Fruit fly (Drosophila melanogaster) whole organism, embryonic: ENCODE measurements around the gene CG15814.
A peak's percentile ranks its signal among the peaks of the same experiment; 100 is the strongest.

Experiments
- CG1233 ChIP-seq: fragments of 200-800 bp; sonication (Bioruptor generic); optimal IDR thresholded peaks from 4 replicates; lab custom pipeline; 2018; ENCODE audit warnings: missing biosample characterization, mild to moderate bottlenecking, missing genetic modification characterization
- CG15269 ChIP-seq: fragments of 200-800 bp; sonication (Bioruptor generic); optimal IDR thresholded peaks from 2 replicates; lab custom pipeline; 2018; ENCODE audit warnings: missing biosample characterization, mild to moderate bottlenecking, missing genetic modification characterization, moderate library complexity
- CG15696 ChIP-seq: fragments of 200-800 bp; sonication (Bioruptor generic); optimal IDR thresholded peaks from 2 replicates; lab custom pipeline; 2019; ENCODE audit warnings: missing biosample characterization, mild to moderate bottlenecking, missing genetic modification characterization, moderate library complexity
- CG1602 ChIP-seq: fragments of 200-800 bp; sonication (Bioruptor generic); optimal IDR thresholded peaks from 3 replicates; lab custom pipeline; 2016; ENCODE audit warnings: missing biosample characterization, missing genetic modification characterization
- CG17359 ChIP-seq: fragments of 200-800 bp; sonication (Bioruptor generic); optimal IDR thresholded peaks from 3 replicates; lab custom pipeline; 2018; ENCODE audit warnings: missing biosample characterization, mild to moderate bottlenecking, missing genetic modification characterization, moderate library complexity
- CG18599 ChIP-seq: fragments of 200-800 bp; sonication (Bioruptor generic); optimal IDR thresholded peaks from 3 replicates; lab custom pipeline; 2017; ENCODE audit warnings: missing biosample characterization, missing genetic modification characterization, mild to moderate bottlenecking, moderate library complexity, missing genetic modification reagents
- CG31365 ChIP-seq: fragments of 200-800 bp; sonication (Bioruptor generic); optimal IDR thresholded peaks from 2 replicates; lab custom pipeline; 2018; ENCODE audit warnings: missing biosample characterization, mild to moderate bottlenecking, missing genetic modification characterization
- CG33213 ChIP-seq: fragments of 200-800 bp; sonication (Bioruptor generic); optimal IDR thresholded peaks from 3 replicates; lab custom pipeline; 2016; ENCODE audit warnings: missing biosample characterization, missing genetic modification characterization
- CG4404 ChIP-seq: fragments of 200-800 bp; sonication (Bioruptor generic); IDR thresholded peaks from 2 replicates; pipeline ENCODE4 v1.3.6; 2022; ENCODE audit warnings: missing biosample characterization, missing genetic modification characterization
- CG5953 ChIP-seq: fragments of 200-800 bp; sonication (Bioruptor generic); IDR thresholded peaks from 2 replicates; pipeline ENCODE4 v1.3.6; 2022; ENCODE audit warnings: missing biosample characterization, missing genetic modification characterization
- CG6854 ChIP-seq: fragments of 200-800 bp; sonication (Bioruptor generic); optimal IDR thresholded peaks from 3 replicates; lab custom pipeline; 2017; ENCODE audit warnings: missing biosample characterization, mild to moderate bottlenecking, missing genetic modification characterization
- CG7357 ChIP-seq: fragments of 200-800 bp; sonication (Bioruptor generic); IDR thresholded peaks from 3 replicates; pipeline ENCODE4 v1.3.6; 2022; ENCODE audit warnings: missing biosample characterization, missing genetic modification characterization
- CG8478 ChIP-seq: fragments of >200 bp; optimal IDR thresholded peaks from 2 replicates; lab custom pipeline; 2018
- CG9876 ChIP-seq: fragments of 200-800 bp; sonication (Bioruptor generic); optimal IDR thresholded peaks from 2 replicates; lab custom pipeline; 2016; ENCODE audit warnings: missing biosample characterization, missing genetic modification characterization
- Dad ChIP-seq: fragments of 200-800 bp; sonication (Bioruptor generic); optimal IDR thresholded peaks from 3 replicates; lab custom pipeline; 2016; ENCODE audit warnings: missing biosample characterization, missing genetic modification characterization
- Doc2 ChIP-seq: fragments of 200-800 bp; sonication (Bioruptor generic); IDR thresholded peaks from 2 replicates; pipeline ENCODE4 v1.3.6; 2022; ENCODE audit warnings: missing biosample characterization, missing genetic modification characterization
- Ets65A ChIP-seq: fragments of 200-800 bp; sonication (Bioruptor generic); peaks from one replicate; lab custom pipeline; 2016; ENCODE audit warnings: missing biosample characterization, missing genetic modification characterization
- Hey ChIP-seq: fragments of 200-800 bp; sonication (Bioruptor generic); optimal IDR thresholded peaks from 3 replicates; lab custom pipeline; 2018; ENCODE audit warnings: missing biosample characterization, mild to moderate bottlenecking, missing genetic modification characterization
- NK7.1 ChIP-seq: fragments of 200-800 bp; sonication (Bioruptor generic); optimal IDR thresholded peaks from 3 replicates; lab custom pipeline; 2016; ENCODE audit warnings: missing biosample characterization, missing genetic modification characterization
- Neu2 ChIP-seq: fragments of 200-800 bp; sonication (Bioruptor generic); optimal IDR thresholded peaks from 3 replicates; lab custom pipeline; 2016; ENCODE audit warnings: missing biosample characterization, missing genetic modification characterization, borderline replicate concordance
- Nf-YB ChIP-seq: fragments of 200-800 bp; sonication (Bioruptor generic); optimal IDR thresholded peaks from 3 replicates; lab custom pipeline; 2019; ENCODE audit warnings: missing biosample characterization, mild to moderate bottlenecking, missing genetic modification characterization, moderate library complexity
- Ravus ChIP-seq: fragments of 200-800 bp; sonication (Bioruptor generic); IDR thresholded peaks from 2 replicates; pipeline ENCODE4 v1.3.6; 2022; ENCODE audit warnings: missing biosample characterization, missing genetic modification characterization
- ase ChIP-seq: fragments of 200-800 bp; sonication (Bioruptor generic); IDR thresholded peaks from 3 replicates; pipeline ENCODE4 v1.3.6; 2022; ENCODE audit warnings: missing biosample characterization, missing genetic modification characterization
- bcd ChIP-seq: fragments of 200-800 bp; sonication (Bioruptor generic); optimal IDR thresholded peaks from 2 replicates; lab custom pipeline; 2017; ENCODE audit warnings: missing biosample characterization, mild to moderate bottlenecking, missing genetic modification characterization
- br ChIP-seq: fragments of >200 bp; optimal IDR thresholded peaks from 2 replicates; lab custom pipeline; 2017
- cg ChIP-seq: fragments of 200-800 bp; sonication (Bioruptor generic); optimal IDR thresholded peaks from 3 replicates; lab custom pipeline; 2019; ENCODE audit warnings: missing biosample characterization, mild to moderate bottlenecking, missing genetic modification characterization, moderate library complexity
- chm ChIP-seq: fragments of 200-800 bp; sonication (Bioruptor generic); IDR thresholded peaks from 2 replicates; pipeline ENCODE4 v1.3.6; 2022; ENCODE audit warnings: missing biosample characterization, missing genetic modification characterization
- ci ChIP-seq: fragments of 200-800 bp; sonication (Bioruptor generic); IDR thresholded peaks from 3 replicates; pipeline ENCODE4 v1.3.6; 2022; ENCODE audit warnings: missing biosample characterization, missing genetic modification characterization
- danr ChIP-seq: fragments of 200-800 bp; sonication (Bioruptor generic); IDR thresholded peaks from 2 replicates; pipeline ENCODE4 v1.3.6; 2022; ENCODE audit warnings: missing biosample characterization, missing genetic modification characterization
- emc ChIP-seq: fragments of 200-800 bp; sonication (Bioruptor generic); optimal IDR thresholded peaks from 2 replicates; lab custom pipeline; 2016; ENCODE audit warnings: missing biosample characterization, missing genetic modification characterization
- en ChIP-seq: fragments of 200-800 bp; sonication (Bioruptor generic); optimal IDR thresholded peaks from 2 replicates; lab custom pipeline; 2016; ENCODE audit warnings: missing biosample characterization, missing genetic modification characterization
- fd3F ChIP-seq: fragments of 200-800 bp; sonication (Bioruptor generic); optimal IDR thresholded peaks from 2 replicates; lab custom pipeline; 2018; ENCODE audit warnings: missing biosample characterization, mild to moderate bottlenecking, missing genetic modification characterization, moderate library complexity
- fd96Cb ChIP-seq: fragments of 200-800 bp; sonication (Bioruptor generic); optimal IDR thresholded peaks from 2 replicates; lab custom pipeline; 2018; ENCODE audit warnings: missing biosample characterization, mild to moderate bottlenecking, missing genetic modification characterization, moderate library complexity
- gem ChIP-seq: fragments of 200-800 bp; sonication (Bioruptor generic); optimal IDR thresholded peaks from 2 replicates; lab custom pipeline; 2019; ENCODE audit warnings: missing biosample characterization, mild to moderate bottlenecking, missing genetic modification characterization, moderate library complexity
- hb ChIP-seq: fragments of 200-800 bp; sonication (Bioruptor generic); IDR thresholded peaks from 3 replicates; pipeline ENCODE4 v1.3.6; 2022; ENCODE audit warnings: missing biosample characterization, missing genetic modification characterization; ENCODE audit not compliant: partially characterized antibody
- kay ChIP-seq: fragments of 200-800 bp; sonication (Bioruptor generic); optimal IDR thresholded peaks from 2 replicates; lab custom pipeline; 2016; ENCODE audit warnings: missing biosample characterization, missing genetic modification characterization
- lbe ChIP-seq: fragments of 200-800 bp; sonication (Bioruptor generic); optimal IDR thresholded peaks from 2 replicates; lab custom pipeline; 2016; ENCODE audit warnings: missing biosample characterization, mild to moderate bottlenecking, missing genetic modification characterization
- mam ChIP-seq: fragments of 200-800 bp; sonication (Bioruptor generic); optimal IDR thresholded peaks from 3 replicates; lab custom pipeline; 2016; ENCODE audit warnings: missing biosample characterization, missing genetic modification characterization
- nau ChIP-seq: fragments of 200-800 bp; sonication (Bioruptor generic); optimal IDR thresholded peaks from 3 replicates; lab custom pipeline; 2017; ENCODE audit warnings: missing biosample characterization, mild to moderate bottlenecking, missing genetic modification characterization, missing genetic modification reagents
- nmo ChIP-seq: fragments of 200-800 bp; sonication (Bioruptor generic); optimal IDR thresholded peaks from 2 replicates; lab custom pipeline; 2018; ENCODE audit warnings: missing biosample characterization, mild to moderate bottlenecking, missing genetic modification characterization, moderate library complexity
- pho ChIP-seq: fragments of 200-800 bp; sonication (Bioruptor generic); optimal IDR thresholded peaks from 2 replicates; lab custom pipeline; 2016; ENCODE audit warnings: missing biosample characterization, missing genetic modification characterization
- ranshi ChIP-seq: fragments of 200-800 bp; sonication (Bioruptor generic); IDR thresholded peaks from 2 replicates; pipeline ENCODE4 v1.3.6; 2022; ENCODE audit warnings: missing biosample characterization, missing genetic modification characterization
- sima ChIP-seq: fragments of 200-800 bp; sonication (Bioruptor generic); optimal IDR thresholded peaks from 2 replicates; lab custom pipeline; 2016; ENCODE audit warnings: missing biosample characterization, missing genetic modification characterization
- sob ChIP-seq: fragments of 200-800 bp; sonication (Bioruptor generic); IDR thresholded peaks from 2 replicates; pipeline ENCODE4 v1.3.6; 2022; ENCODE audit warnings: missing biosample characterization, missing genetic modification characterization
- tgo ChIP-seq: fragments of 200-800 bp; sonication (Bioruptor generic); IDR thresholded peaks from 3 replicates; pipeline ENCODE4 v1.3.6; 2022; ENCODE audit warnings: missing biosample characterization, missing genetic modification characterization
- trh ChIP-seq: fragments of 200-800 bp; sonication (Bioruptor generic); optimal IDR thresholded peaks from 2 replicates; lab custom pipeline; 2016; ENCODE audit warnings: missing biosample characterization, missing genetic modification characterization
- tup ChIP-seq: fragments of 200-800 bp; sonication (Bioruptor generic); optimal IDR thresholded peaks from 2 replicates; lab custom pipeline; 2016; ENCODE audit warnings: missing biosample characterization, mild to moderate bottlenecking, missing genetic modification characterization, moderate library complexity
- unc-4 ChIP-seq: fragments of 200-800 bp; sonication (Bioruptor generic); IDR thresholded peaks from 2 replicates; pipeline ENCODE4 v1.3.6; 2022; ENCODE audit warnings: missing biosample characterization, missing genetic modification characterization; ENCODE audit not compliant: partially characterized antibody
- usp ChIP-seq: fragments of >200 bp; optimal IDR thresholded peaks from 2 replicates; lab custom pipeline; 2017; ENCODE audit warnings: missing biosample characterization, missing genetic modification characterization
- vvl ChIP-seq: fragments of 200-800 bp; sonication (Bioruptor generic); IDR thresholded peaks from 2 replicates; pipeline ENCODE4 v1.3.6; 2022; ENCODE audit warnings: missing biosample characterization, missing genetic modification characterization
- zfh2 ChIP-seq: fragments of 200-800 bp; sonication (Bioruptor generic); optimal IDR thresholded peaks from 2 replicates; lab custom pipeline; 2016; ENCODE audit warnings: missing biosample characterization, missing genetic modification characterization

The CG15814 gene

dm6 chrX:17802353-17803121 is 47.6 kb downstream of the CG15814 start (continued):
- no peak for TF ChIP-seq br (lab: Kevin White, UChicago)
- TF ChIP-seq NK7.1 (GFP tag; lab: Kevin White, UChicago): no peak
- peak; percentile 72 for TF ChIP-seq gem
- no peak for TF ChIP-seq CG33213
- TF ChIP-seq Ravus (GFP tag; lab: Robert Waterston, UW): no peak
- TF ChIP-seq CG5953 (GFP tag; lab: Robert Waterston, UW): no peak
- TF ChIP-seq zfh2: peak; percentile 32
- peak; percentile 31 for TF ChIP-seq CG15269 (tag; lab: Kevin White, UChicago)
- no peak for TF ChIP-seq emc (GFP tag; lab: Kevin White, UChicago)
- no peak for TF ChIP-seq ase (GFP tag; lab: Robert Waterston, UW)
- TF ChIP-seq CG7357 (GFP tag; lab: Robert Waterston, UW): no peak
- peak; percentile 34 for TF ChIP-seq lbe (GFP tag; lab: Kevin White, UChicago)
- TF ChIP-seq nmo: peak; percentile 62
- peak; percentile 27; the same call in 1 of the 2 replicates for TF ChIP-seq sob (GFP tag; lab: Robert Waterston, UW)
- TF ChIP-seq CG8478: no peak
- TF ChIP-seq CG31365 (tag; lab: Kevin White, UChicago): no peak
- peak; percentile 38; the same call in 1 of the 3 replicates for TF ChIP-seq tgo (GFP tag; lab: Robert Waterston, UW)
- peak; percentile 85 for TF ChIP-seq Ets65A (GFP tag; lab: Kevin White, UChicago)
- no peak for TF ChIP-seq CG1233 (GFP tag; lab: Kevin White, UChicago)
- TF ChIP-seq Dad: no peak
- 0 out of 2 replicates have a peak, but pooled peaks have one; percentile 34 for TF ChIP-seq danr (GFP tag; lab: Robert Waterston, UW)
- no peak for TF ChIP-seq sima
- peak; percentile 24 for TF ChIP-seq CG15696
- peak; percentile 46; the same call in 1 of the 3 replicates for TF ChIP-seq ci
- peak; percentile 67 for TF ChIP-seq CG18599 (GFP tag; lab: Kevin White, UChicago)
- TF ChIP-seq chm: no peak
- peak; percentile 43 for TF ChIP-seq CG4404 (GFP tag; lab: Robert Waterston, UW)
- TF ChIP-seq nau (GFP tag; lab: Kevin White, UChicago): no peak
- TF ChIP-seq hb (GFP tag; lab: Robert Waterston, UW): no peak
- TF ChIP-seq Hey (tag; lab: Kevin White, UChicago): no peak
- TF ChIP-seq Neu2 (GFP tag; lab: Kevin White, UChicago): no peak
- TF ChIP-seq cg (GFP tag; lab: Kevin White, UChicago): peak; percentile 83
- peak; percentile 40 for TF ChIP-seq fd96Cb (tag; lab: Kevin White, UChicago)
- TF ChIP-seq fd3F (GFP tag; lab: Kevin White, UChicago): no peak
- TF ChIP-seq kay: no peak
- no peak; the same call in 1 of the 2 replicates for TF ChIP-seq ranshi (GFP tag; lab: Robert Waterston, UW)
- no peak for TF ChIP-seq pho (GFP tag; lab: Kevin White, UChicago)
- no peak for TF ChIP-seq tup (GFP tag; lab: Kevin White, UChicago)
- TF ChIP-seq Nf-YB: peak; percentile 78
- no peak for TF ChIP-seq mam
- TF ChIP-seq CG6854 (GFP tag; lab: Kevin White, UChicago): no peak
- TF ChIP-seq trh (GFP tag; lab: Kevin White, UChicago): no peak
- peak; percentile 25 for TF ChIP-seq CG1602 (GFP tag; lab: Kevin White, UChicago)
- TF ChIP-seq CG17359 (tag; lab: Kevin White, UChicago): peak; percentile 35
- TF ChIP-seq en (GFP tag; lab: Kevin White, UChicago): no peak
- TF ChIP-seq vvl (GFP tag; lab: Robert Waterston, UW): peak; percentile 69
- TF ChIP-seq bcd (GFP tag; lab: Kevin White, UChicago): peak; percentile 42
- no peak for TF ChIP-seq usp (GFP tag; lab: Kevin White, UChicago)
- TF ChIP-seq CG9876: no peak
- TF ChIP-seq unc-4 (GFP tag; lab: Robert Waterston, UW): no peak
- no peak for TF ChIP-seq Doc2 (GFP tag; lab: Robert Waterston, UW)
